Fruit fly (Drosophila melanogaster) whole organism, wandering third instar larva: Measurements from ENCODE around the gene Snup.

ENCODE experiments used
- Hr78 ChIP-seq: fragments of >200 bp; optimal IDR thresholded peaks from 2 replicates; lab custom pipeline; 2017; ENCODE audit warnings: missing biosample characterization, missing genetic modification characterization
- Sp1 ChIP-seq: fragments of 200-800 bp; sonication (Bioruptor generic); optimal IDR thresholded peaks from 3 replicates; lab custom pipeline; 2019; ENCODE audit warnings: missing biosample characterization, mild to moderate bottlenecking, missing genetic modification characterization, moderate library complexity
- pan ChIP-seq: fragments of >200 bp; optimal IDR thresholded peaks from 2 replicates; lab custom pipeline; 2017
- psq ChIP-seq: fragments of 200-800 bp; sonication (Bioruptor generic); optimal IDR thresholded peaks from 3 replicates; lab custom pipeline; 2017; ENCODE audit warnings: missing biosample characterization, mild to moderate bottlenecking, missing genetic modification characterization, moderate library complexity

dm6 chr3L:2608825-2609224 is 43.1 kb upstream of the Snup start:
- TF ChIP-seq Hr78 (GFP tag; lab: Kevin White, UChicago) (no peak), pan (lab: Kevin White, UChicago) (no peak), psq (no peak), Sp1 (no peak)
